Worm (Caenorhabditis elegans) whole organism, mixed stage, embryonic: Measurements from ENCODE around the gene npr-35.

Experiments
- M03D4.4 ChIP-seq: sonication (generic microtip); optimal IDR thresholded peaks from 2 replicates; lab custom pipeline; 2017; ENCODE audit warnings: mild to moderate bottlenecking, missing genetic modification characterization, missing compliant biosample characterization
- bed-3 ChIP-seq: fragments of 200-800 bp; sonication (Bioruptor generic); optimal IDR thresholded peaks from 3 replicates; lab custom pipeline; 2018; ENCODE audit warnings: mild to moderate bottlenecking, missing genetic modification characterization, moderate library complexity, missing compliant biosample characterization
- ceh-39 ChIP-seq: fragments of 150-350 bp; optimal IDR thresholded peaks from 2 replicates; lab custom pipeline; 2014; ENCODE audit warnings: missing biosample characterization, missing genetic modification characterization
- ceh-43 ChIP-seq: fragments of 200-800 bp; sonication (Bioruptor generic); optimal IDR thresholded peaks from 2 replicates; lab custom pipeline; 2018; ENCODE audit warnings: mild to moderate bottlenecking, missing genetic modification characterization, moderate library complexity, missing compliant biosample characterization
- ceh-83 ChIP-seq: fragments of 200-800 bp; sonication (Bioruptor generic); optimal IDR thresholded peaks from 2 replicates; lab custom pipeline; 2018; ENCODE audit warnings: mild to moderate bottlenecking, missing genetic modification characterization, missing compliant biosample characterization
- ces-1 ChIP-seq: fragments of 150-350 bp; optimal IDR thresholded peaks from 2 replicates; lab custom pipeline; 2014; ENCODE audit warnings: missing biosample characterization, missing genetic modification reagents, missing genetic modification characterization
- cnd-1 ChIP-seq: fragments of 200-800 bp; sonication (Bioruptor generic); optimal IDR thresholded peaks from 2 replicates; lab custom pipeline; 2018; ENCODE audit warnings: mild to moderate bottlenecking, missing genetic modification characterization, missing compliant biosample characterization
- drap-1 ChIP-seq: fragments of 200-800 bp; sonication (Bioruptor generic); optimal IDR thresholded peaks from 3 replicates; lab custom pipeline; 2018; ENCODE audit warnings: mild to moderate bottlenecking, missing genetic modification characterization, missing compliant biosample characterization
- elt-1 ChIP-seq: sonication (generic microtip); optimal IDR thresholded peaks from 2 replicates; lab custom pipeline; 2017; ENCODE audit warnings: missing genetic modification characterization, mild to moderate bottlenecking, missing compliant biosample characterization, antibody characterized with exemption, moderate library complexity, borderline replicate concordance; ENCODE audit not compliant: insufficient read depth
- elt-3 ChIP-seq: fragments of 150-350 bp; optimal IDR thresholded peaks from 2 replicates; lab custom pipeline; 2014; ENCODE audit warnings: missing biosample characterization, missing genetic modification characterization
- flh-1 ChIP-seq: fragments of 200-800 bp; sonication (Bioruptor generic); optimal IDR thresholded peaks from 2 replicates; lab custom pipeline; 2018; ENCODE audit warnings: mild to moderate bottlenecking, missing genetic modification characterization, moderate library complexity, missing compliant biosample characterization
- ham-2 ChIP-seq: fragments of 200-800 bp; sonication (Bioruptor generic); optimal IDR thresholded peaks from 2 replicates; lab custom pipeline; 2018; ENCODE audit warnings: mild to moderate bottlenecking, missing genetic modification characterization, missing compliant biosample characterization
- hlh-1 ChIP-seq: fragments of 150-350 bp; optimal IDR thresholded peaks from 2 replicates; lab custom pipeline; 2014; ENCODE audit warnings: missing biosample characterization, missing genetic modification reagents, missing genetic modification characterization
- lsy-2 ChIP-seq: fragments of 150-350 bp; optimal IDR thresholded peaks from 2 replicates; lab custom pipeline; 2014; ENCODE audit warnings: missing biosample characterization, missing genetic modification characterization
- mab-5 ChIP-seq: fragments of 150-350 bp; optimal IDR thresholded peaks from 2 replicates; lab custom pipeline; 2014; ENCODE audit warnings: missing biosample characterization, missing genetic modification characterization
- mep-1 ChIP-seq: fragments of 150-350 bp; optimal IDR thresholded peaks from 2 replicates; lab custom pipeline; 2017; ENCODE audit warnings: missing biosample characterization, missing genetic modification reagents, missing genetic modification characterization, inconsistent platforms
- mls-2 ChIP-seq: sonication (generic microtip); optimal IDR thresholded peaks from 2 replicates; lab custom pipeline; 2016; ENCODE audit warnings: mild to moderate bottlenecking, missing genetic modification characterization, moderate library complexity, missing compliant biosample characterization
- nhr-12 ChIP-seq: fragments of 150-350 bp; optimal IDR thresholded peaks from 2 replicates; lab custom pipeline; 2014; ENCODE audit warnings: missing biosample characterization, missing genetic modification characterization
- nhr-2 ChIP-seq: fragments of 150-350 bp; optimal IDR thresholded peaks from 2 replicates; lab custom pipeline; 2014; ENCODE audit warnings: missing biosample characterization, missing genetic modification characterization
- nhr-237 ChIP-seq: fragments of 150-350 bp; optimal IDR thresholded peaks from 2 replicates; lab custom pipeline; 2014; ENCODE audit warnings: missing biosample characterization, missing genetic modification characterization
- nhr-76 ChIP-seq: sonication (generic microtip); optimal IDR thresholded peaks from 2 replicates; lab custom pipeline; 2017; ENCODE audit warnings: missing biosample characterization, missing genetic modification characterization
- pha-4 ChIP-seq: fragments of 150-350 bp; optimal IDR thresholded peaks from 2 replicates; lab custom pipeline; 2018; ENCODE audit warnings: missing biosample characterization, missing genetic modification reagents, missing genetic modification characterization
- sem-2 ChIP-seq: fragments of 200-800 bp; sonication (Bioruptor generic); optimal IDR thresholded peaks from 2 replicates; lab custom pipeline; 2018; ENCODE audit warnings: mild to moderate bottlenecking, missing genetic modification characterization, missing compliant biosample characterization
- sptf-1 ChIP-seq: sonication (generic microtip); optimal IDR thresholded peaks from 2 replicates; lab custom pipeline; 2017; ENCODE audit warnings: mild to moderate bottlenecking, missing genetic modification characterization, moderate library complexity, missing compliant biosample characterization
- tbx-8 ChIP-seq: fragments of 200-800 bp; sonication (Bioruptor generic); optimal IDR thresholded peaks from 2 replicates; lab custom pipeline; 2018; ENCODE audit warnings: mild to moderate bottlenecking, missing genetic modification characterization, moderate library complexity, missing compliant biosample characterization
- unc-120 ChIP-seq: sonication (generic microtip); optimal IDR thresholded peaks from 2 replicates; lab custom pipeline; 2017; ENCODE audit warnings: missing genetic modification characterization, missing compliant biosample characterization; ENCODE audit not compliant: poor library complexity, severe bottlenecking
- unc-39 ChIP-seq: fragments of 150-350 bp; optimal IDR thresholded peaks from 2 replicates; lab custom pipeline; 2014; ENCODE audit warnings: missing biosample characterization, missing genetic modification characterization
- unc-62 ChIP-seq: fragments of 150-350 bp; optimal IDR thresholded peaks from 2 replicates; lab custom pipeline; 2014; ENCODE audit warnings: missing biosample characterization, missing genetic modification reagents, missing genetic modification characterization
- zip-8 ChIP-seq: fragments of 150-350 bp; optimal IDR thresholded peaks from 2 replicates; lab custom pipeline; 2014; ENCODE audit warnings: missing biosample characterization, missing genetic modification characterization
- ztf-11 ChIP-seq: fragments of 150-350 bp; optimal IDR thresholded peaks from 2 replicates; lab custom pipeline; 2014; ENCODE audit warnings: missing biosample characterization, missing genetic modification characterization

Gene npr-35

ce11 chrIV:7734619-7735018 lies 9.0 kb upstream of the npr-35 start, which contains the start of gene clx-1:
Gene clx-1, plus strand, starts transcription at chrIV:7734648.
- no peak for TF ChIP-seq bed-3 (GFP tag; lab: Kevin White, UChicago)
- TF ChIP-seq ceh-83 (GFP tag; lab: Kevin White, UChicago), result no peak
- no peak for TF ChIP-seq sptf-1 (tag; lab: Kevin White, UChicago)

- TF ChIP-seq ces-1 (GFP tag; lab: Kevin White, UChicago), result peak; percentile 50
- no peak for TF ChIP-seq hlh-1 (tag; lab: Kevin White, UChicago)
- no peak for TF ChIP-seq nhr-12 (tag; lab: Kevin White, UChicago)
- TF ChIP-seq, all 35 proteins: peak for 1
Measured at ce11 chrIV:7736616-7737015, 7.0 kb upstream of the npr-35 start.

ce11 chrIV:7747838-7748237 lies 4.2 kb downstream of the npr-35 start, which contains the start of gene klo-1:
Gene klo-1, minus strand, starts transcription at chrIV:7748225.
- TF ChIP-seq lsy-2 (no peak), nhr-2 (tag; lab: Kevin White, UChicago) (no peak), sptf-1 (tag; lab: Kevin White, UChicago) (no peak), ces-1 (GFP tag; lab: Kevin White, UChicago) (no peak), M03D4.4 (tag; lab: Kevin White, UChicago) (no peak), mls-2 (tag; lab: Kevin White, UChicago) (no peak), mep-1 (tag; lab: Kevin White, UChicago) (no peak), nhr-237 (tag; lab: Kevin White, UChicago) (no peak), pha-4 (tag; lab: Kevin White, UChicago) (no peak), ceh-43 (GFP tag; lab: Kevin White, UChicago) (no peak), mab-5 (tag; lab: Kevin White, UChicago) (no peak), zip-8 (tag; lab: Kevin White, UChicago) (no peak), unc-120 (tag; lab: Kevin White, UChicago) (no peak), hlh-1 (tag; lab: Kevin White, UChicago) (no peak), ztf-11 (tag; lab: Kevin White, UChicago) (no peak), ham-2 (no peak), drap-1 (GFP tag; lab: Kevin White, UChicago) (no peak), unc-62 (no peak)

- TF ChIP-seq cnd-1 (tag; lab: Kevin White, UChicago) (no peak), unc-120 (tag; lab: Kevin White, UChicago) (no peak), pha-4 (tag; lab: Kevin White, UChicago) (no peak), lsy-2 (no peak), ceh-43 (GFP tag; lab: Kevin White, UChicago) (no peak), mls-2 (tag; lab: Kevin White, UChicago) (no peak), nhr-76 (no peak), nhr-12 (tag; lab: Kevin White, UChicago) (no peak), sem-2 (GFP tag; lab: Kevin White, UChicago) (no peak), nhr-2 (tag; lab: Kevin White, UChicago) (no peak), elt-1 (tag; lab: Kevin White, UChicago) (no peak), ces-1 (GFP tag; lab: Kevin White, UChicago) (no peak), nhr-237 (tag; lab: Kevin White, UChicago) (no peak), unc-62 (no peak), sptf-1 (tag; lab: Kevin White, UChicago) (no peak), M03D4.4 (tag; lab: Kevin White, UChicago) (no peak), tbx-8 (no peak), flh-1 (GFP tag; lab: Kevin White, UChicago) (no peak), hlh-1 (tag; lab: Kevin White, UChicago) (no peak)
Measured at ce11 chrIV:7753108-7753507, 9.5 kb downstream of the npr-35 start, which contains the start of gene col-14. Gene col-14, plus strand, starts transcription at chrIV:7753408.

- TF ChIP-seq elt-3 (tag; lab: Kevin White, UChicago) (no peak), unc-62 (no peak), mab-5 (tag; lab: Kevin White, UChicago) (no peak), nhr-237 (tag; lab: Kevin White, UChicago) (no peak), tbx-8 (no peak), mls-2 (tag; lab: Kevin White, UChicago) (no peak), ces-1 (GFP tag; lab: Kevin White, UChicago) (no peak), unc-39 (tag; lab: Kevin White, UChicago) (no peak), nhr-12 (tag; lab: Kevin White, UChicago) (no peak), ceh-39 (tag; lab: Kevin White, UChicago) (no peak), ceh-43 (GFP tag; lab: Kevin White, UChicago) (no peak), sem-2 (GFP tag; lab: Kevin White, UChicago) (no peak), elt-1 (tag; lab: Kevin White, UChicago) (no peak), sptf-1 (tag; lab: Kevin White, UChicago) (no peak)
Measured at ce11 chrIV:7754114-7754513, 10.5 kb downstream of the npr-35 start.
